Worm (Caenorhabditis elegans) whole organism, young adult: ENCODE data around the gene pak-2.

Experiments used
- C06A6.2 ChIP-seq: fragments of 200-800 bp; sonication (Bioruptor generic); conservative IDR thresholded peaks from 2 replicates; pipeline ENCODE4 v1.3.6; 2022; ENCODE audit warnings: missing genetic modification characterization, missing compliant biosample characterization
- Y67H2A.10 ChIP-seq: fragments of 200-800 bp; sonication (Bioruptor generic); conservative IDR thresholded peaks from 2 replicates; pipeline ENCODE4 v1.3.6; 2022; ENCODE audit warnings: missing genetic modification reagents, missing genetic modification characterization, missing compliant biosample characterization
- cebp-2 ChIP-seq: fragments of 200-800 bp; sonication (Bioruptor generic); IDR thresholded peaks from 2 replicates; pipeline ENCODE4 v1.3.6; 2022; ENCODE audit warnings: missing genetic modification characterization, missing compliant biosample characterization
- ceh-91 ChIP-seq: fragments of 200-800 bp; sonication (Bioruptor generic); IDR thresholded peaks from 2 replicates; pipeline ENCODE4 v1.3.6; 2022; ENCODE audit warnings: missing genetic modification reagents, missing genetic modification characterization, missing compliant biosample characterization
- die-1 ChIP-seq: sonication (generic microtip); optimal IDR thresholded peaks from 2 replicates; lab custom pipeline; 2016; ENCODE audit warnings: missing genotype, mild to moderate bottlenecking, missing genetic modification characterization, missing compliant biosample characterization
- efl-1 ChIP-seq: fragments of 150-350 bp; optimal IDR thresholded peaks from 2 replicates; lab custom pipeline; 2014; ENCODE audit warnings: missing biosample characterization, missing genetic modification reagents, missing genetic modification characterization
- him-1 ChIP-seq: sonication (generic microtip); optimal IDR thresholded peaks from 2 replicates; lab custom pipeline; 2016; ENCODE audit warnings: missing genotype, missing genetic modification reagents, missing genetic modification characterization, missing compliant biosample characterization
- madf-8 ChIP-seq: fragments of 200-800 bp; sonication (Bioruptor generic); conservative IDR thresholded peaks from 2 replicates; pipeline ENCODE4 v1.3.6; 2022; ENCODE audit warnings: missing genetic modification reagents, missing genetic modification characterization, missing compliant biosample characterization
- nfyb-1 ChIP-seq: fragments of 200-800 bp; sonication (Bioruptor generic); IDR thresholded peaks from 2 replicates; pipeline ENCODE4 v1.3.6; 2022; ENCODE audit warnings: missing genetic modification reagents, missing genetic modification characterization, missing compliant biosample characterization
- pha-4 ChIP-seq: fragments of 150-350 bp; sonication (generic microtip); optimal IDR thresholded peaks from 2 replicates; lab custom pipeline; 2014; ENCODE audit warnings: missing biosample characterization, missing genetic modification reagents, missing genetic modification characterization

ce11 chrV:11087119-11087518 is 47.9 kb upstream of the pak-2 start:
- no peak for TF ChIP-seq nfyb-1
- TF ChIP-seq efl-1 (GFP tag; lab: Kevin White, UChicago): no peak
- TF ChIP-seq C06A6.2: no peak
- TF ChIP-seq die-1: no peak
- TF ChIP-seq Y67H2A.10 (GFP tag; lab: Robert Waterston, UW): no peak
- no peak for TF ChIP-seq pha-4 (tag; lab: Kevin White, UChicago)
- TF ChIP-seq cebp-2 (GFP tag; lab: Robert Waterston, UW): no peak
- TF ChIP-seq madf-8: no peak
- no peak for TF ChIP-seq him-1
- no peak for TF ChIP-seq ceh-91 (GFP tag; lab: Robert Waterston, UW)
